Worm (Caenorhabditis elegans): ENCODE data around the gene scl-5.

ce11 chrIV:13052568-13052967 lies 11.2 kb upstream of the scl-5 start, which contains the start of gene F49E11.7:
- TF ChIP-seq fkh-10 (GFP tag; optimal IDR thresholded peaks at IDR 0.05) (no peak), pha-2 (tag; optimal IDR thresholded peaks at IDR 0.05) (no peak), ceh-30 (tag; optimal IDR thresholded peaks at IDR 0.05) (no peak), fax-1 (tag; optimal IDR thresholded peaks at IDR 0.05) (no peak), K09A11.1 (tag; optimal IDR thresholded peaks at IDR 0.05; ENCODE audit: insufficient read depth) (no peak), gmeb-2 (tag; optimal IDR thresholded peaks at IDR 0.05) (no peak), unc-86 (tag; optimal IDR thresholded peaks at IDR 0.05) (no peak), pha-4 (tag; optimal IDR thresholded peaks at IDR 0.05) (no peak), tbx-7 (tag; optimal IDR thresholded peaks at IDR 0.05) (no peak), ttx-3 (tag; optimal IDR thresholded peaks at IDR 0.05) (no peak), lin-11 (tag; optimal IDR thresholded peaks at IDR 0.05) (no peak), nfya-1 (tag; optimal IDR thresholded peaks at IDR 0.05) (no peak), elt-2 (tag; optimal IDR thresholded peaks at IDR 0.05) (no peak)
